Fruit fly (Drosophila melanogaster): ENCODE measurements around the gene ctp.

Gene ctp

dm6 chrX:4666650-4667360 is 20.8 kb upstream of the ctp start, which contains the start of gene CG3009 (continued):
- TF ChIP-seq jigr1 (GFP tag; IDR thresholded peaks at IDR 0.05) (peak; percentile 95), ewg (GFP tag; optimal IDR thresholded peaks at IDR 0.05) (peak; percentile 94), CG10147 (GFP tag; optimal IDR thresholded peaks at IDR 0.05) (peak; percentile 97), dm (GFP tag; optimal IDR thresholded peaks at IDR 0.05) (peak; percentile 92), CG12155 (GFP tag; optimal IDR thresholded peaks at IDR 0.05) (peak; percentile 96), CG1024 (GFP tag; IDR thresholded peaks at IDR 0.05) (peak; percentile 90), salm (tag; optimal IDR thresholded peaks at IDR 0.05) (peak; percentile 92), Gsc (GFP tag; IDR thresholded peaks at IDR 0.05) (peak; percentile 93), Doc3 (GFP tag; IDR thresholded peaks at IDR 0.05; ENCODE audit: partially characterized antibody) (no peak), Fer1 (GFP tag; optimal IDR thresholded peaks at IDR 0.05) (peak; percentile 99), sob (GFP tag; IDR thresholded peaks at IDR 0.05) (peak; percentile 98), CG2116 (GFP tag; optimal IDR thresholded peaks at IDR 0.05) (peak; percentile 84), Myb (GFP tag; optimal IDR thresholded peaks at IDR 0.05) (peak; percentile 92), Oaz (GFP tag; IDR thresholded peaks at IDR 0.05) (peak; percentile 96), CG1233 (GFP tag; optimal IDR thresholded peaks at IDR 0.05) (peak; percentile 95), nom (GFP tag; optimal IDR thresholded peaks at IDR 0.05) (peak; percentile 96), CG34376 (GFP tag; optimal IDR thresholded peaks at IDR 0.05) (peak; percentile 99), CG8089 (GFP tag; optimal IDR thresholded peaks at IDR 0.05) (peak; percentile 97), nerfin-2 (GFP tag; IDR thresholded peaks at IDR 0.05; ENCODE audit: partially characterized antibody) (no peak), zfh1 (GFP tag; IDR thresholded peaks at IDR 0.05) (peak; percentile 97), CG2199 (GFP tag; IDR thresholded peaks at IDR 0.05) (peak; percentile 96), mld (GFP tag; IDR thresholded peaks at IDR 0.05; ENCODE audit: partially characterized antibody) (no peak), Dfd (GFP tag; optimal IDR thresholded peaks at IDR 0.05) (no peak), mam (GFP tag; optimal IDR thresholded peaks at IDR 0.05) (peak; percentile 98), chm (GFP tag; IDR thresholded peaks at IDR 0.05) (peak; percentile 96), da (GFP tag; optimal IDR thresholded peaks at IDR 0.05) (peak; percentile 93), CG10959 (GFP tag; IDR thresholded peaks at IDR 0.05) (peak; percentile 83), Eip74EF (GFP tag; optimal IDR thresholded peaks at IDR 0.05) (peak in 1 of 2 experiments; percentile 97), sens (GFP tag) (peak; percentile 99), D19A (tag; optimal IDR thresholded peaks at IDR 0.05) (peak; percentile 92), CG14860 (GFP tag; IDR thresholded peaks at IDR 0.05; ENCODE audit: partially characterized antibody) (no peak), CG1647 (GFP tag; optimal IDR thresholded peaks at IDR 0.05) (peak; percentile 97), gsb (GFP tag; IDR thresholded peaks at IDR 0.05) (peak; percentile 96), eyg (GFP tag; optimal IDR thresholded peaks at IDR 0.05) (peak; percentile 97), CG13296 (GFP tag; optimal IDR thresholded peaks at IDR 0.05) (peak; percentile 98), Stat92E (GFP tag; optimal IDR thresholded peaks at IDR 0.05) (peak in 1 of 3 experiments; percentile 51), ham (GFP tag; IDR thresholded peaks at IDR 0.05) (peak; percentile 96), CG11456 (GFP tag; IDR thresholded peaks at IDR 0.05) (peak; percentile 98), CG6765 (GFP tag; optimal IDR thresholded peaks at IDR 0.05) (peak; percentile 98), CG6683 (GFP tag; optimal IDR thresholded peaks at IDR 0.05) (peak; percentile 95), zen (tag; optimal IDR thresholded peaks at IDR 0.05) (peak; percentile 83), CG4360 (GFP tag; IDR thresholded peaks at IDR 0.05) (peak; percentile 72), ems (GFP tag; optimal IDR thresholded peaks at IDR 0.05) (peak; percentile 98), nmo (GFP tag; optimal IDR thresholded peaks at IDR 0.05) (peak; percentile 95), Abd-B (GFP tag; optimal IDR thresholded peaks at IDR 0.05) (peak; percentile 95), Lim3 (GFP tag; IDR thresholded peaks at IDR 0.05) (peak; percentile 89), phol (tag; optimal IDR thresholded peaks at IDR 0.05) (peak; percentile 94), Hr78 (GFP tag; optimal IDR thresholded peaks at IDR 0.05) (peak in 1 of 2 experiments; percentile 94), Rfx (GFP tag; IDR thresholded peaks at IDR 0.05) (peak; percentile 99)
